Fruit fly (Drosophila melanogaster): ENCODE data around the gene Acbp4.

Gene Acbp4

DNA sequence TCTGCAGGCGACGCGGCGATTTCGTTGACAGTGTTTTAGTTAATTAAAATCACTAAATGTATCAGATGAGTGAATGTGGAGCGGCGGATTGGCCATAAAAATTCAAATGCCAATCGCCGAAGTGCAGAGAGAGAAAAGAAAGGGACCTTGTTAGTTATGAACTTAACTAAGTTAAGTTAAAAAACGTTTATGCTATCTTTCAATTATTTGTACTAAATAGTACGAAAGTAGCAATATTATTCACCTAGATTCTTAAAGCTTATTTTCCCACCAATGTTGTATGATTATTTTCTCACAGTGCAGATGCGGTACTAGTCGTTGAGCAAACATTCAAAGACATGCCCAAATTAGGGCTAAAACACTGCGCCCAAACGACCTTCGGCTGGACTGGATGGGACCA is 37.3 kb downstream of the Acbp4 start (continued):
- no peak for TF ChIP-seq cad (GFP tag; optimal IDR thresholded peaks at IDR 0.05)
- peak; percentile 88 for TF ChIP-seq dmrt99B (tag; optimal IDR thresholded peaks at IDR 0.05)
- TF ChIP-seq da (GFP tag; optimal IDR thresholded peaks at IDR 0.05) = no peak
- peak; percentile 60 for TF ChIP-seq Aef1 (GFP tag; IDR thresholded peaks at IDR 0.05)
- no peak for TF ChIP-seq Hey (tag; optimal IDR thresholded peaks at IDR 0.05)
- no peak for TF ChIP-seq pho (GFP tag; optimal IDR thresholded peaks at IDR 0.05)
- TF ChIP-seq her (GFP tag; optimal IDR thresholded peaks at IDR 0.05) = peak; percentile 24
- TF ChIP-seq odd (GFP tag; optimal IDR thresholded peaks at IDR 0.05) = peak; percentile 25
- peak; percentile 35 for TF ChIP-seq trem (tag; optimal IDR thresholded peaks at IDR 0.05)
- TF ChIP-seq run (tag; optimal IDR thresholded peaks at IDR 0.05) = peak; percentile 12
- TF ChIP-seq fru (optimal IDR thresholded peaks at IDR 0.05) = no peak
- TF ChIP-seq tup (GFP tag; optimal IDR thresholded peaks at IDR 0.05) = no peak
- no peak for TF ChIP-seq Mad (GFP tag; optimal IDR thresholded peaks at IDR 0.05)
- TF ChIP-seq Dad (GFP tag; optimal IDR thresholded peaks at IDR 0.05) = peak; percentile 64
- TF ChIP-seq CG11456 (GFP tag; IDR thresholded peaks at IDR 0.05) = peak; percentile 66; the same call in 2 of the 3 replicates
- peak; percentile 70 for TF ChIP-seq fd96Cb (tag; optimal IDR thresholded peaks at IDR 0.05)
- TF ChIP-seq CG12236 (GFP tag; optimal IDR thresholded peaks at IDR 0.05) = no peak
- no peak for TF ChIP-seq Hmx (GFP tag; optimal IDR thresholded peaks at IDR 0.05)
- TF ChIP-seq ac (GFP tag; optimal IDR thresholded peaks at IDR 0.05) = no peak
- TF ChIP-seq CG31441 (GFP tag; IDR thresholded peaks at IDR 0.05) = peak; percentile 81
- TF ChIP-seq bowl (GFP tag; IDR thresholded peaks at IDR 0.05) = no peak
- peak; percentile 90 for TF ChIP-seq vvl (GFP tag; IDR thresholded peaks at IDR 0.05)
- TF ChIP-seq CG7357 (GFP tag; IDR thresholded peaks at IDR 0.05) = peak; percentile 65; the same call in 2 of the 3 replicates
- no peak for TF ChIP-seq zfh2 (GFP tag; optimal IDR thresholded peaks at IDR 0.05)
- no peak for TF ChIP-seq trh (GFP tag; optimal IDR thresholded peaks at IDR 0.05)
- TF ChIP-seq CG6854 (GFP tag; optimal IDR thresholded peaks at IDR 0.05) = peak; percentile 22
- no peak for TF ChIP-seq CG9876 (GFP tag; optimal IDR thresholded peaks at IDR 0.05)
- no peak for TF ChIP-seq CG15073 (GFP tag; optimal IDR thresholded peaks at IDR 0.05)
- no peak for TF ChIP-seq prd (optimal IDR thresholded peaks at IDR 0.05)
- TF ChIP-seq prd (GFP tag; IDR thresholded peaks at IDR 0.05) = peak; percentile 82
- peak; percentile 48 for TF ChIP-seq CG9609 (GFP tag; optimal IDR thresholded peaks at IDR 0.05)
- TF ChIP-seq Dip3 (GFP tag; optimal IDR thresholded peaks at IDR 0.05) = no peak
- TF ChIP-seq croc (GFP tag; conservative IDR thresholded peaks at IDR 0.05) = peak; percentile 55
- TF ChIP-seq Oaz (GFP tag; IDR thresholded peaks at IDR 0.05) = peak; percentile 68
- TF ChIP-seq CG4424 (GFP tag; optimal IDR thresholded peaks at IDR 0.05) = peak; percentile 69
- peak; percentile 44 for TF ChIP-seq pnt (GFP tag; optimal IDR thresholded peaks at IDR 0.05)
- peak; percentile 7 for TF ChIP-seq CG7271 (tag; optimal IDR thresholded peaks at IDR 0.05)
- TF ChIP-seq Hsf (GFP tag; optimal IDR thresholded peaks at IDR 0.05) = peak; percentile 46
- peak; percentile 40; the same call in 1 of the 2 replicates for TF ChIP-seq gsb (GFP tag; IDR thresholded peaks at IDR 0.05)
- no peak for TF ChIP-seq z (GFP tag; IDR thresholded peaks at IDR 0.05)
- peak; percentile 22; the same call in 1 of the 2 replicates for TF ChIP-seq Gsc (GFP tag; IDR thresholded peaks at IDR 0.05)
- peak; percentile 65 for TF ChIP-seq Fer3 (tag; optimal IDR thresholded peaks at IDR 0.05)
- peak; percentile 53 for TF ChIP-seq grau (tag; optimal IDR thresholded peaks at IDR 0.05)
- TF ChIP-seq CG10147 (GFP tag; optimal IDR thresholded peaks at IDR 0.05) = peak; percentile 62
- TF ChIP-seq CG14710 (tag; optimal IDR thresholded peaks at IDR 0.05) = peak; percentile 29
- TF ChIP-seq dati (GFP tag; IDR thresholded peaks at IDR 0.05) = peak; percentile 31; the same call in 1 of the 2 replicates
- TF ChIP-seq CG10209 (GFP tag; optimal IDR thresholded peaks at IDR 0.05) = peak; percentile 32
- TF ChIP-seq Pdp1 (GFP tag; optimal IDR thresholded peaks at IDR 0.05) = peak; percentile 47 to 71
- TF ChIP-seq Hr3 (GFP tag; optimal IDR thresholded peaks at IDR 0.05) = peak; percentile 28
- peak; percentile 62 for TF ChIP-seq CG33213 (GFP tag; optimal IDR thresholded peaks at IDR 0.05)
- peak; percentile 76 for TF ChIP-seq Ptx1 (GFP tag; IDR thresholded peaks at IDR 0.05)
- peak; percentile 58 for TF ChIP-seq CG10366 (GFP tag; IDR thresholded peaks at IDR 0.05)
- peak; percentile 82 for TF ChIP-seq CG13296 (GFP tag; optimal IDR thresholded peaks at IDR 0.05)

Measured in whole organism, embryonic.